Worm (Caenorhabditis elegans) whole organism, late embryonic: Measurements from ENCODE around the gene C29E4.17.

Experiments used
- C08G9.2 ChIP-seq: sonication (generic microtip); optimal IDR thresholded peaks from 2 replicates; lab custom pipeline; 2016; ENCODE audit warnings: mild to moderate bottlenecking, missing genetic modification characterization, moderate library complexity, missing compliant biosample characterization
- C38D4.7 ChIP-seq: fragments of 200-800 bp; sonication (Bioruptor generic); optimal IDR thresholded peaks from 2 replicates; lab custom pipeline; 2018; ENCODE audit warnings: mild to moderate bottlenecking, missing genetic modification characterization, moderate library complexity, missing compliant biosample characterization
- K02D7.2 ChIP-seq: sonication (generic microtip); optimal IDR thresholded peaks from 2 replicates; lab custom pipeline; 2017; ENCODE audit warnings: mild to moderate bottlenecking, missing genetic modification characterization, missing compliant biosample characterization
- T23F11.4 ChIP-seq: fragments of 200-800 bp; sonication (Bioruptor generic); optimal IDR thresholded peaks from 2 replicates; lab custom pipeline; 2018; ENCODE audit warnings: mild to moderate bottlenecking, missing genetic modification characterization, missing compliant biosample characterization
- Y22D7AL.16 ChIP-seq: sonication (generic microtip); optimal IDR thresholded peaks from 2 replicates; lab custom pipeline; 2016; ENCODE audit warnings: missing genetic modification characterization, missing compliant biosample characterization
- ahr-1 ChIP-seq: sonication (generic microtip); optimal IDR thresholded peaks from 2 replicates; lab custom pipeline; 2016; ENCODE audit warnings: missing genetic modification characterization, missing compliant biosample characterization
- ceh-14 ChIP-seq: sonication (generic microtip); optimal IDR thresholded peaks from 2 replicates; lab custom pipeline; 2016; ENCODE audit warnings: missing genotype, missing genetic modification characterization, missing compliant biosample characterization
- ceh-18 ChIP-seq: sonication (generic microtip); optimal IDR thresholded peaks from 2 replicates; lab custom pipeline; 2016; ENCODE audit warnings: missing genetic modification characterization, missing compliant biosample characterization
- ceh-19 ChIP-seq: fragments of 200-800 bp; sonication (Bioruptor generic); optimal IDR thresholded peaks from 2 replicates; lab custom pipeline; 2018; ENCODE audit warnings: mild to moderate bottlenecking, missing genetic modification characterization, missing compliant biosample characterization
- ceh-22 ChIP-seq: sonication (generic microtip); optimal IDR thresholded peaks from 2 replicates; lab custom pipeline; 2017; ENCODE audit warnings: missing biosample characterization, missing genetic modification characterization
- ceh-24 ChIP-seq: sonication (generic microtip); optimal IDR thresholded peaks from 2 replicates; lab custom pipeline; 2016; ENCODE audit warnings: mild to moderate bottlenecking, missing genetic modification characterization, missing compliant biosample characterization
- ceh-30 ChIP-seq: fragments of 150-350 bp; optimal IDR thresholded peaks from 2 replicates; lab custom pipeline; 2014; ENCODE audit warnings: missing biosample characterization, missing genetic modification characterization
- ceh-34 ChIP-seq: sonication (generic microtip); optimal IDR thresholded peaks from 2 replicates; lab custom pipeline; 2016; ENCODE audit warnings: mild to moderate bottlenecking, missing genetic modification characterization, missing compliant biosample characterization
- ceh-45 ChIP-seq: fragments of 200-800 bp; sonication (Bioruptor generic); IDR thresholded peaks from 2 replicates; pipeline ENCODE4 v1.3.6; 2022; ENCODE audit warnings: missing genetic modification reagents, missing genetic modification characterization, missing compliant biosample characterization
- ceh-48 ChIP-seq: sonication (generic microtip); optimal IDR thresholded peaks from 2 replicates; lab custom pipeline; 2016; ENCODE audit warnings: missing genetic modification characterization, inconsistent platforms, missing compliant biosample characterization
- ceh-6 ChIP-seq: fragments of 200-800 bp; sonication (Bioruptor generic); optimal IDR thresholded peaks from 2 replicates; lab custom pipeline; 2018; ENCODE audit warnings: mild to moderate bottlenecking, missing genetic modification characterization, missing compliant biosample characterization
- ceh-9 ChIP-seq: sonication (generic microtip); optimal IDR thresholded peaks from 2 replicates; lab custom pipeline; 2016; ENCODE audit warnings: mild to moderate bottlenecking, missing genetic modification characterization, inconsistent platforms, missing compliant biosample characterization
- dve-1 ChIP-seq: sonication (generic microtip); optimal IDR thresholded peaks from 2 replicates; lab custom pipeline; 2017; ENCODE audit warnings: antibody characterized with exemption, mild to moderate bottlenecking, missing genetic modification characterization, missing compliant biosample characterization
- ets-4 ChIP-seq: sonication (generic microtip); optimal IDR thresholded peaks from 2 replicates; lab custom pipeline; 2016; ENCODE audit warnings: missing genetic modification characterization, missing compliant biosample characterization
- eyg-1 ChIP-seq: sonication (generic microtip); optimal IDR thresholded peaks from 2 replicates; lab custom pipeline; 2016; ENCODE audit warnings: missing genotype, missing genetic modification characterization, missing compliant biosample characterization
- hlh-13 ChIP-seq: fragments of 200-800 bp; sonication (Bioruptor generic); optimal IDR thresholded peaks from 2 replicates; lab custom pipeline; 2018; ENCODE audit warnings: mild to moderate bottlenecking, missing genetic modification characterization, missing compliant biosample characterization
- hlh-15 ChIP-seq: sonication (generic microtip); optimal IDR thresholded peaks from 2 replicates; lab custom pipeline; 2016; ENCODE audit warnings: missing genetic modification characterization, missing compliant biosample characterization
- hlh-8 ChIP-seq: sonication (generic microtip); optimal IDR thresholded peaks from 2 replicates; lab custom pipeline; 2016; ENCODE audit warnings: missing genotype, missing genetic modification characterization, missing compliant biosample characterization
- madf-2 ChIP-seq: sonication (generic microtip); optimal IDR thresholded peaks from 2 replicates; lab custom pipeline; 2017; ENCODE audit warnings: missing genetic modification characterization, missing compliant biosample characterization
- nfya-1 ChIP-seq: sonication (generic microtip); optimal IDR thresholded peaks from 2 replicates; lab custom pipeline; 2017; ENCODE audit warnings: missing genetic modification characterization, mild to moderate bottlenecking, missing compliant biosample characterization, antibody characterized with exemption, moderate library complexity
- npax-4 ChIP-seq: sonication (generic microtip); optimal IDR thresholded peaks from 2 replicates; lab custom pipeline; 2016; ENCODE audit warnings: missing genetic modification characterization, missing compliant biosample characterization
- odd-2 ChIP-seq: sonication (generic microtip); optimal IDR thresholded peaks from 2 replicates; lab custom pipeline; 2017; ENCODE audit warnings: antibody characterized with exemption, mild to moderate bottlenecking, missing genetic modification characterization, missing compliant biosample characterization
- pha-2 ChIP-seq: sonication (generic microtip); optimal IDR thresholded peaks from 2 replicates; lab custom pipeline; 2017; ENCODE audit warnings: mild to moderate bottlenecking, missing genetic modification characterization, missing compliant biosample characterization
- pqm-1 ChIP-seq: sonication (generic microtip); optimal IDR thresholded peaks from 2 replicates; lab custom pipeline; 2016; ENCODE audit warnings: missing genetic modification characterization, missing compliant biosample characterization
- pros-1 ChIP-seq: fragments of 150-350 bp; optimal IDR thresholded peaks from 2 replicates; lab custom pipeline; 2014; ENCODE audit warnings: missing biosample characterization, missing genetic modification reagents, missing genetic modification characterization
- rnt-1 ChIP-seq: sonication (generic microtip); optimal IDR thresholded peaks from 2 replicates; lab custom pipeline; 2016; ENCODE audit warnings: missing genetic modification characterization, missing compliant biosample characterization
- sox-2 ChIP-seq: fragments of 200-800 bp; sonication (Bioruptor generic); IDR thresholded peaks from 2 replicates; pipeline ENCODE4 v1.3.6; 2022; ENCODE audit warnings: missing genetic modification reagents, missing genetic modification characterization, missing compliant biosample characterization
- syd-9 ChIP-seq: sonication (generic microtip); optimal IDR thresholded peaks from 2 replicates; lab custom pipeline; 2016; ENCODE audit warnings: mild to moderate bottlenecking, missing genetic modification characterization, moderate library complexity, missing compliant biosample characterization
- tbx-2 ChIP-seq: sonication (generic microtip); optimal IDR thresholded peaks from 2 replicates; lab custom pipeline; 2016; ENCODE audit warnings: missing genetic modification characterization, missing compliant biosample characterization
- tbx-7 ChIP-seq: sonication (generic microtip); optimal IDR thresholded peaks from 2 replicates; lab custom pipeline; 2016; ENCODE audit warnings: missing genotype, missing genetic modification characterization, missing compliant biosample characterization
- ttx-3 ChIP-seq: sonication (generic microtip); optimal IDR thresholded peaks from 2 replicates; lab custom pipeline; 2016; ENCODE audit warnings: missing genetic modification reagents, missing genetic modification characterization, missing compliant biosample characterization
- unc-42 ChIP-seq: sonication (generic microtip); optimal IDR thresholded peaks from 2 replicates; lab custom pipeline; 2016; ENCODE audit warnings: missing genotype, missing genetic modification characterization, missing compliant biosample characterization

The C29E4.17 gene

ce11 chrIII:7922207-7922606, at the start of gene C29E4.17:
C29E4.17 (plus strand) TSS chrIII:7922507.
- TF ChIP-seq madf-2 (tag; lab: Kevin White, UChicago) (no peak), ceh-24 (tag; lab: Kevin White, UChicago) (no peak), odd-2 (no peak), pqm-1 (tag; lab: Kevin White, UChicago) (no peak), hlh-13 (GFP tag; lab: Kevin White, UChicago) (no peak), C08G9.2 (tag; lab: Kevin White, UChicago) (no peak), ceh-45 (no peak), Y22D7AL.16 (tag; lab: Kevin White, UChicago) (no peak), pha-2 (tag; lab: Kevin White, UChicago) (no peak), ceh-18 (tag; lab: Kevin White, UChicago) (no peak), hlh-8 (tag; lab: Kevin White, UChicago) (no peak), K02D7.2 (tag; lab: Kevin White, UChicago) (no peak), ceh-6 (GFP tag; lab: Kevin White, UChicago) (no peak), ceh-48 (tag; lab: Kevin White, UChicago) (no peak), pros-1 (tag; lab: Kevin White, UChicago) (no peak), tbx-7 (tag; lab: Kevin White, UChicago) (no peak), dve-1 (tag; lab: Kevin White, UChicago) (no peak)

ce11 chrIII:7872776-7873175, 49.5 kb upstream of the C29E4.17 start:
- TF ChIP-seq ahr-1 (no peak), sox-2 (GFP tag; lab: Robert Waterston, UW) (no peak), rnt-1 (tag; lab: Kevin White, UChicago) (no peak), nfya-1 (tag; lab: Kevin White, UChicago) (no peak), T23F11.4 (GFP tag; lab: Kevin White, UChicago) (no peak), ceh-19 (no peak), ceh-14 (tag; lab: Kevin White, UChicago) (no peak), ets-4 (tag; lab: Kevin White, UChicago) (no peak), dve-1 (tag; lab: Kevin White, UChicago) (no peak), ceh-18 (tag; lab: Kevin White, UChicago) (no peak), hlh-15 (no peak), ceh-34 (tag; lab: Kevin White, UChicago) (no peak), tbx-2 (tag; lab: Kevin White, UChicago) (no peak), npax-4 (tag; lab: Kevin White, UChicago) (no peak), odd-2 (no peak), Y22D7AL.16 (tag; lab: Kevin White, UChicago) (no peak), ceh-22 (tag; lab: Kevin White, UChicago) (no peak), madf-2 (tag; lab: Kevin White, UChicago) (no peak), ceh-9 (tag; lab: Kevin White, UChicago) (no peak), eyg-1 (tag; lab: Kevin White, UChicago) (no peak)

- TF ChIP-seq ceh-30 (tag; lab: Kevin White, UChicago) (no peak), C38D4.7 (GFP tag; lab: Kevin White, UChicago) (no peak), syd-9 (tag; lab: Kevin White, UChicago) (no peak), ahr-1 (no peak)
Observed at ce11 chrIII:7873481-7873880, 48.8 kb upstream of the C29E4.17 start, which contains the start of gene tyr-1. tyr-1 (plus strand) TSS chrIII:7873781.

ce11 chrIII:7877090-7877489, 45.2 kb upstream of the C29E4.17 start:
- TF ChIP-seq unc-42 (tag; lab: Kevin White, UChicago) (no peak), ttx-3 (tag; lab: Kevin White, UChicago) (no peak), ceh-30 (tag; lab: Kevin White, UChicago) (no peak)
